Worm (Caenorhabditis elegans) whole organism, midembryonic: ENCODE data around the gene srm-3.

Experiments used
- T22C8.4 ChIP-seq: fragments of 200-800 bp; sonication (Bioruptor generic); IDR thresholded peaks from 2 replicates; pipeline ENCODE4 v1.3.6; 2022; ENCODE audit warnings: missing genetic modification characterization, missing compliant biosample characterization
- cog-1 ChIP-seq: sonication (generic microtip); optimal IDR thresholded peaks from 2 replicates; lab custom pipeline; 2016; ENCODE audit warnings: missing genetic modification characterization, missing compliant biosample characterization
- flt-1 ChIP-seq: fragments of 200-800 bp; sonication (Bioruptor generic); IDR thresholded peaks from 2 replicates; pipeline ENCODE4 v1.3.6; 2022; ENCODE audit warnings: missing genetic modification characterization, missing compliant biosample characterization
- klf-2 ChIP-seq: fragments of 200-800 bp; sonication (Bioruptor generic); conservative IDR thresholded peaks from 2 replicates; pipeline ENCODE4 v1.3.6; 2022; ENCODE audit warnings: missing genetic modification reagents, missing genetic modification characterization, missing compliant biosample characterization
- med-1 ChIP-seq: sonication (generic microtip); optimal IDR thresholded peaks from 2 replicates; lab custom pipeline; 2017; ENCODE audit warnings: missing genetic modification characterization, mild to moderate bottlenecking, missing compliant biosample characterization, antibody characterized with exemption, missing genetic modification reagents; ENCODE audit not compliant: insufficient read depth
- ref-1 ChIP-seq: fragments of 200-800 bp; sonication (Bioruptor generic); conservative IDR thresholded peaks from 2 replicates; pipeline ENCODE4 v1.3.6; 2022; ENCODE audit warnings: missing genetic modification reagents, missing genetic modification characterization, missing compliant biosample characterization
- tab-1 ChIP-seq: fragments of 200-800 bp; sonication (Bioruptor generic); IDR thresholded peaks from 2 replicates; pipeline ENCODE4 v1.3.6; 2022; ENCODE audit warnings: missing genetic modification characterization, missing compliant biosample characterization
- ztf-23 ChIP-seq: fragments of 200-800 bp; sonication (Bioruptor generic); IDR thresholded peaks from 2 replicates; pipeline ENCODE4 v1.3.6; 2022; ENCODE audit warnings: missing genetic modification reagents, missing genetic modification characterization, missing compliant biosample characterization
- ztf-29 ChIP-seq: fragments of 200-800 bp; sonication (Bioruptor generic); IDR thresholded peaks from 2 replicates; pipeline ENCODE4 v1.3.6; 2022; ENCODE audit warnings: missing genetic modification reagents, missing genetic modification characterization, missing compliant biosample characterization

srm-3 gene

DNA sequence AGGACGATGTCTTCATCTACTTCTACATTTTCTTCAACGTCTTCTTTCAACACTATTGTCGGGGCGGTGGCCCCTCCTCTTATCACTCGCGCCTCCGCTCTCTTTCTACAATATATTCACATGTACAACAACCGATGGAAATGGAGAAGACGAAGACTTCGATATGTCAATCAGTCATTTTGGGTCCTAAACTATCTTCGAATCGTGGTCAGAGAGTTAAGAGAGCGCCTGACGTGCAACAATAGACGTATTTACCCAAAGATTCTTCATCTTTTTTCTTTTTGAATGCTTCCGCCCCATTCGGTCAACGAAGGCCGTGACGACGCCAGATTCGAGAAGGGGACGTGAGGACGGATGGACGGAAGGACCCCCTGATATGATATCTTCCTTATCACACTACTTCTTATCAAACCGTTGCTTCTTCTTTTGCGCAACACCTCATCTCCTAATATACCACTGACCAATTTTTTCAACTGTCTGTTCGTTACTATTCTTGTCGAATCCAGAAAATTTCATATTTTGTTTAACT is 15.8 kb upstream of the srm-3 start:
- TF ChIP-seq tab-1 (GFP tag; lab: Robert Waterston, UW): no peak
- no peak for TF ChIP-seq T22C8.4 (GFP tag; lab: Robert Waterston, UW)
- TF ChIP-seq ref-1 (GFP tag; lab: Robert Waterston, UW): no peak
- TF ChIP-seq cog-1 (tag; lab: Kevin White, UChicago): no peak
- no peak for TF ChIP-seq ztf-23 (GFP tag; lab: Robert Waterston, UW)
- no peak for TF ChIP-seq klf-2 (GFP tag; lab: Robert Waterston, UW)
- TF ChIP-seq flt-1 (GFP tag; lab: Robert Waterston, UW): no peak
- no peak for TF ChIP-seq ztf-29 (GFP tag; lab: Robert Waterston, UW)
- no peak for TF ChIP-seq med-1 (GFP tag; lab: Kevin White, UChicago)

DNA sequence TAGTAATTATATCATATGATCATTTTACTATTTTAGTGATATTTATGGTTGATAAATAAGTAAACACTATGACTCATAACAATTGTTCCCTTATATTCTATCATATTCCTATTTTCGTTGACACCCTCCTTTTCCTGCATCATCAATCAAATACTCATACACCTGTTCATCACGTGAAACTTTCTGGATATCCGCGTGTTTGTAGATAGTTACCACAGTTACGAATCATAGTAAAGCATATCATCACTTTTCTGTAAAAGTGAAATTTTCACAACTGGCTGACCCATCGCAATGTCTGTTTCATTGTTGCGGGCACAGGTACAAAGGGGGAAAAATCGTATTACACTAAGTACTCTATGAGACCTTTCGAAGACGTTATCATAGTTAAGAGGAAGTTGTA is 14.9 kb upstream of the srm-3 start:
- TF ChIP-seq tab-1 (GFP tag; lab: Robert Waterston, UW): no peak

DNA sequence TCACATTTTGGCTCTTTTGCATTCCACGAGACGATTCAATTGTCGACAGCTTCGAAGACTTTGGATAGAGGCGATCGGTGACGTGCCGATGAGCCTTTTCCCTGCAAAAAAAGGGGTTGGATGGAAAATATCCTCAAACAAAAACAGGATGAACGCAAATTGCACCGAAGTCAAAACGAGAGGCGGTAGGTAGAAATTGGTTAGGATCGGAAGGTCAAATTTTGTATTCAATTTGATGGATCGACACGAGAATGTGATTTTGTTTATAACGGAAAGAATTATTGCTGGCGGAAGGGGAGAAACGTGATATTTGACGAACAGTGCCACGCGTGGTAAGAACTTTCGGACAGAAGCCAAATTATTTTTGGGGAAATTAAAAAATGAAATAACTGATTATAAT is 13.9 kb upstream of the srm-3 start, which contains the start of gene mca-1:
Gene mca-1 (minus strand): TSS at position 101 of the 400 bp plus-strand sequence.
- no peak for TF ChIP-seq ztf-23 (GFP tag; lab: Robert Waterston, UW)
- no peak for TF ChIP-seq T22C8.4 (GFP tag; lab: Robert Waterston, UW)
- no peak for TF ChIP-seq ztf-29 (GFP tag; lab: Robert Waterston, UW)
- no peak for TF ChIP-seq tab-1 (GFP tag; lab: Robert Waterston, UW)
- TF ChIP-seq klf-2 (GFP tag; lab: Robert Waterston, UW): no peak

DNA sequence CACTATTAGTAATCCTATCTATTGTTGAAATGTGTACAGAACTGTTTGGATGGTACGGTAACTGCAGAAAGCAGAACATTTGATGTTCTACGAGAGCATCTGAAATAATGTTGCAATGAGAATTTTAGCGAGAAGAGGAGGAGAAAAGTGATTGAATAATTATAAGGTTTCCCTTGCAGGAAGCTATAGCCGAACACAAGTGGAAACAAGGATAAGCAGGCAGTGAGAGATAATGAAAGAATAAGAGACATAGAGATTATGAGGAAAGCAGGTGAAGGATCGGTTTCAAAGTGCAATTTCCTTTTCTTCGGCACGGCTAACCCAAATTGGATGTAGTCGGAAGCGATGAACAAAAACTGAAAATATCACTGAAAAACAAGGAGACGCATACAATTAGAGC is 6.9 kb upstream of the srm-3 start, which contains the start of gene del-2:
Gene del-2 (minus strand): TSS at position 101 of the 400 bp plus-strand sequence.
- no peak for TF ChIP-seq med-1 (GFP tag; lab: Kevin White, UChicago)
- TF ChIP-seq cog-1 (tag; lab: Kevin White, UChicago): no peak
- no peak for TF ChIP-seq flt-1 (GFP tag; lab: Robert Waterston, UW)
- no peak for TF ChIP-seq klf-2 (GFP tag; lab: Robert Waterston, UW)
- no peak for TF ChIP-seq tab-1 (GFP tag; lab: Robert Waterston, UW)
- TF ChIP-seq ztf-23 (GFP tag; lab: Robert Waterston, UW): no peak
- TF ChIP-seq ref-1 (GFP tag; lab: Robert Waterston, UW): no peak
- no peak for TF ChIP-seq T22C8.4 (GFP tag; lab: Robert Waterston, UW)
- TF ChIP-seq ztf-29 (GFP tag; lab: Robert Waterston, UW): no peak

DNA sequence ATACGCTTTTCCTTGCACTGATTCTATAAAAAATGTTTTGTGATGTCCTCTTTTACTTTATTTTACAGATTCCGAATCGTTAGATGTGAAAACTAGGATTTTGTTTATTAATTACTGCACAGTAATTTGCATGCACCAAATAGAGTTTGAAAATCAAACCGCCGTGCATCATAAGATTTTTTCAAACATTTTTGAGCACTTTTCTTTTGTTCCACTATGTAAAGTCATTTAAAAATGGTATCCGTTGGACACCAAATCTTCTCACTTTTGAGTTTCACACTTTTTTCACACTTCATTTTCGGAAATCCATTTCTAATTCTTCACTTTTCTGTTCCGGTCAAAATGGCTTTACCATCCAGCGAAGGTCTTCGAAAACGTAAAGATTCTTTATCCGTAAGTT is 5.6 kb upstream of the srm-3 start, which contains the start of gene degl-2:
Gene degl-2 (plus strand): TSS at position 301 of the 400 bp plus-strand sequence.
- no peak for TF ChIP-seq tab-1 (GFP tag; lab: Robert Waterston, UW)
- TF ChIP-seq cog-1 (tag; lab: Kevin White, UChicago): no peak
- TF ChIP-seq T22C8.4 (GFP tag; lab: Robert Waterston, UW): no peak
- TF ChIP-seq med-1 (GFP tag; lab: Kevin White, UChicago): no peak
- TF ChIP-seq flt-1 (GFP tag; lab: Robert Waterston, UW): no peak
- no peak for TF ChIP-seq ztf-29 (GFP tag; lab: Robert Waterston, UW)
- TF ChIP-seq klf-2 (GFP tag; lab: Robert Waterston, UW): no peak

DNA sequence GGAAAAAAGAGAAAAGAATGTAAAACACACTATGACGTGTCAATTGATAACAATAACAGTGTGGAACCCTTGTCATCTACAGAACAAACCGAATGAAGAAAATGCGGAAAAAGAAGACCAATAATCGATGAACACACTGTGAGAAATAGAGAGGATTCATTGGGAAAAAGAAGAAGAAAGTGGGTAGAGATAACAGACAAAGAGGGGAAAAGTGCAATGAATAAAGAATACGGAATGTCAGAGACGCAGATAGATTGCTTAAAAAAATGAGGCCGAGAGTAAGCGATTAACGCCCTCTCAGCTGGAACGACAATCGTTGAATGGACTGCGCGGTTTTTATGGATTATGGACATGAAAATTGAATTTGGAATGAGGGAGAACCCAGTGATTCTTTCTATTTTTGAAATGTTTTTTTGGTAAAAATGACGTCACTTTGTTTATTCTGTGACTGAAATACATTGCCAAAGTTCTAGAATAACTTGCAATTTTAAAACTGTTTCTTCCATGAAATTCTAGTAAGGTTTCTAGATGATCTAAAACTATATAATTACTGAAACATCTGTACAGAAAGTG is 907 bp upstream of the srm-3 start, which contains the start of gene amph-1:
Gene amph-1 (minus strand): TSS at position 85 of the 573 bp plus-strand sequence.
- TF ChIP-seq tab-1 (GFP tag; lab: Robert Waterston, UW) (no peak), ztf-29 (GFP tag; lab: Robert Waterston, UW) (no peak), cog-1 (tag; lab: Kevin White, UChicago) (no peak), klf-2 (GFP tag; lab: Robert Waterston, UW) (no peak), T22C8.4 (GFP tag; lab: Robert Waterston, UW) (no peak), ref-1 (GFP tag; lab: Robert Waterston, UW) (no peak), med-1 (GFP tag; lab: Kevin White, UChicago) (no peak), flt-1 (GFP tag; lab: Robert Waterston, UW) (no peak), ztf-23 (GFP tag; lab: Robert Waterston, UW) (no peak)

DNA sequence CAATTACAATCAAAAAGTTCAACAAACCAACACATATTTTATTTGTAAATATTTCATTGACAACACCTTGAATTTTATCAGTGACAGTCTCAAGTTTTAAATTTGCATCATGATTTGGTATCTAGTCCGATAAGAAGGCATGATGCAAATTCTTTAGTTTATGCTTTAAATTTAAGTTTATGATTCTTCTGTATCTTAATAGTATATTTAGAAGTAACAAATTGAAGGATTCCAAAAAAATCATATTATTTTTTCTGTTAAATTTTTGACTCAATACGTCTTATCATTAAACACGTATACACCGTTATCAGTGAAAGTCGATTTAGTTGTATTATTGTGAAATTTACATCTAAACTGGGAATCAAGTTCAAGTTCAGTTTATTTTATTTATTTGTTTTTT is 2.5 kb downstream of the srm-3 start, which contains the start of gene chca-1:
Gene chca-1 (plus strand): TSS at position 161 of the 400 bp plus-strand sequence.
- TF ChIP-seq klf-2 (GFP tag; lab: Robert Waterston, UW) (no peak), med-1 (GFP tag; lab: Kevin White, UChicago) (no peak), tab-1 (GFP tag; lab: Robert Waterston, UW) (no peak), flt-1 (GFP tag; lab: Robert Waterston, UW) (no peak), ztf-29 (GFP tag; lab: Robert Waterston, UW) (no peak), ztf-23 (GFP tag; lab: Robert Waterston, UW) (no peak)

DNA sequence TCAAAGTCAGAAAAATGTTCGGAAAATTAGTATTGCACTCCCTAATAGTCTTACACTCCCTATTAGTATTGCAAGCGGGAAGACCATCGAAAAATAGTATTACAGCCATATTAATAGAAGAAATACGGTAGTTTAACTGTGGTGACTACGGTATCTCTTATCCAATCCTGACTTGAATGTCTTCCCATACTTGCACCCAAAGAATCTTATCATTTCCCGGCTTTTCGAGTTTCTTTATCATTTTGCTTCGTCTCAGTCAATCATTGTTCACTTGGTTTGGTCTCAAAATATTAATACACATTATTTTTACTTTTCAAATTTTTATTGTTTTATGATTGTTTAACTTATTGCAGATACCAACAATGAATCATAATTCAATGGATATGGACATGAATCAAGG is 4.4 kb downstream of the srm-3 start, which contains the start of gene F58G6.3:
Gene F58G6.3 (plus strand): TSS at position 352 of the 400 bp plus-strand sequence.
- no peak for TF ChIP-seq ref-1 (GFP tag; lab: Robert Waterston, UW)
- no peak for TF ChIP-seq cog-1 (tag; lab: Kevin White, UChicago)
- TF ChIP-seq tab-1 (GFP tag; lab: Robert Waterston, UW): no peak
- TF ChIP-seq ztf-29 (GFP tag; lab: Robert Waterston, UW): no peak
- TF ChIP-seq klf-2 (GFP tag; lab: Robert Waterston, UW): no peak
- no peak for TF ChIP-seq med-1 (GFP tag; lab: Kevin White, UChicago)
- TF ChIP-seq T22C8.4 (GFP tag; lab: Robert Waterston, UW): no peak

DNA sequence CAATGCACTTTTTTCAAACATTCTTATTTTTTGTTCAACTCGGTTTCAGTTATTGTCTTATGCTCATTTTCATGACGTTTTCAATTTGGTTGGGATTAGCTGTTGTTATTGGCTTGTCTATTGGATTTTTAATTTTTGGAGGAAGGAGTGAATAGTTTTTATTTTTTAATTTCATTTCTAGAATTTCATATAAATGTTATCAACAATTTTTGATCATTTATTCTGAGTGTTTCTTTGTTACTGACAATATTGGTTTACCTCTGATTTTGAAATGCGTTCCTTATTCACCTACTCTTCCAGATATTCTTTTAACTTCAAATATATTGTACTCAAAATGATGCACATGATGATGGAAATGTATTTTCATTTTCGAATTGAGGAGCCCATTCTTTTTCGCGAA is 5.2 kb downstream of the srm-3 start, which contains the start of gene F58G6.7:
Gene F58G6.7 (plus strand): TSS at position 301 of the 400 bp plus-strand sequence.
- TF ChIP-seq T22C8.4 (GFP tag; lab: Robert Waterston, UW) (no peak), klf-2 (GFP tag; lab: Robert Waterston, UW) (no peak), flt-1 (GFP tag; lab: Robert Waterston, UW) (no peak), ref-1 (GFP tag; lab: Robert Waterston, UW) (no peak), cog-1 (tag; lab: Kevin White, UChicago) (no peak), ztf-23 (GFP tag; lab: Robert Waterston, UW) (no peak), ztf-29 (GFP tag; lab: Robert Waterston, UW) (no peak), med-1 (GFP tag; lab: Kevin White, UChicago) (no peak), tab-1 (GFP tag; lab: Robert Waterston, UW) (no peak)
